Fruit fly (Drosophila melanogaster): ENCODE data around the gene Unc-76.

Unc-76 gene

dm6 chrX:2071878-2072817 is 8.3 kb upstream of the Unc-76 start, which contains the start of gene Rtca (continued):
- TF ChIP-seq CG2875 (GFP tag; optimal IDR thresholded peaks at IDR 0.05) (peak; percentile 13), D19A (tag; optimal IDR thresholded peaks at IDR 0.05) (peak; percentile 57), Meics (GFP tag; optimal IDR thresholded peaks at IDR 0.05) (peak; percentile 74), ap (GFP tag; IDR thresholded peaks at IDR 0.05) (peak; percentile 20; the same call in 1 of the 2 replicates), klu (GFP tag; IDR thresholded peaks at IDR 0.05) (peak; percentile 39; the same call in 1 of the 2 replicates), CG4854 (GFP tag; optimal IDR thresholded peaks at IDR 0.05) (peak; percentile 39), Ets65A (GFP tag) (peak; percentile 82), kni (GFP tag; optimal IDR thresholded peaks at IDR 0.05) (no peak), lola (GFP tag; optimal IDR thresholded peaks at IDR 0.05) (peak in 1 of 3 experiments; percentile 41), sima (GFP tag; optimal IDR thresholded peaks at IDR 0.05) (peak; percentile 2), CG9437 (GFP tag; optimal IDR thresholded peaks at IDR 0.05) (peak; percentile 21), bsh (GFP tag; optimal IDR thresholded peaks at IDR 0.05) (peak; percentile 66 to 75), CG1792 (GFP tag; optimal IDR thresholded peaks at IDR 0.05) (peak; percentile 13), sd (tag; optimal IDR thresholded peaks at IDR 0.05) (peak; percentile 74), CG11456 (GFP tag; IDR thresholded peaks at IDR 0.05) (peak; percentile 62; the same call in 1 of the 3 replicates), CG16813 (GFP tag; IDR thresholded peaks at IDR 0.05; ENCODE audit: partially characterized antibody) (no peak), CG14050 (GFP tag; IDR thresholded peaks at IDR 0.05) (peak; percentile 53; the same call in 2 of the 3 replicates), ken (GFP tag; IDR thresholded peaks at IDR 0.05) (peak; percentile 50; the same call in 1 of the 3 replicates), CG7928 (GFP tag; optimal IDR thresholded peaks at IDR 0.05) (peak; percentile 15), NC2α (GFP tag; optimal IDR thresholded peaks at IDR 0.05) (peak; percentile 38), CG4404 (GFP tag; IDR thresholded peaks at IDR 0.05) (peak; percentile 46), CG17361 (GFP tag; IDR thresholded peaks at IDR 0.05) (peak; percentile 48; the same call in 2 of the 3 replicates), Dad (GFP tag; optimal IDR thresholded peaks at IDR 0.05) (peak; percentile 56), CG11093 (GFP tag; IDR thresholded peaks at IDR 0.05) (peak; percentile 38; the same call in 1 of the 3 replicates), CG17802 (tag; optimal IDR thresholded peaks at IDR 0.05) (no peak), CG15011 (GFP tag; optimal IDR thresholded peaks at IDR 0.05) (no peak), CkIIα-i1 (GFP tag; IDR thresholded peaks at IDR 0.05) (no peak), CG11695 (GFP tag; IDR thresholded peaks at IDR 0.05) (peak; percentile 67), GATAe (GFP tag; conservative IDR thresholded peaks at IDR 0.05) (no peak), tio (GFP tag; optimal IDR thresholded peaks at IDR 0.05) (no peak), CG13894 (tag; optimal IDR thresholded peaks at IDR 0.05) (peak; percentile 55), CG11696 (GFP tag; IDR thresholded peaks at IDR 0.05) (peak; percentile 95), CG12659 (GFP tag; optimal IDR thresholded peaks at IDR 0.05) (peak; percentile 80), CG7963 (GFP tag; IDR thresholded peaks at IDR 0.05; ENCODE audit: partially characterized antibody) (no peak), lab (GFP tag; optimal IDR thresholded peaks at IDR 0.05) (peak; percentile 89), Mes4 (GFP tag; optimal IDR thresholded peaks at IDR 0.05) (peak; percentile 45), C15 (GFP tag; IDR thresholded peaks at IDR 0.05) (peak; percentile 32; the same call in 1 of the 3 replicates), Dp (GFP tag; optimal IDR thresholded peaks at IDR 0.05) (no peak), CG31441 (GFP tag; IDR thresholded peaks at IDR 0.05) (peak; percentile 70), CG6683 (GFP tag; optimal IDR thresholded peaks at IDR 0.05) (peak; percentile 43), CG2120 (GFP tag; optimal IDR thresholded peaks at IDR 0.05) (peak; percentile 85), CG3065 (GFP tag; optimal IDR thresholded peaks at IDR 0.05) (no peak), phol (tag; optimal IDR thresholded peaks at IDR 0.05) (peak; percentile 66), abd-A (tag; optimal IDR thresholded peaks at IDR 0.05) (peak; percentile 6), CG30431 (GFP tag; optimal IDR thresholded peaks at IDR 0.05) (peak; percentile 6), CG4282 (GFP tag; optimal IDR thresholded peaks at IDR 0.05) (peak; percentile 13), corto (GFP tag; optimal IDR thresholded peaks at IDR 0.05) (no peak)
